Fruit fly (Drosophila melanogaster): ENCODE measurements around the gene fy.
A peak's percentile ranks its signal among the peaks of the same experiment; 100 is the strongest.

The fy gene

DNA sequence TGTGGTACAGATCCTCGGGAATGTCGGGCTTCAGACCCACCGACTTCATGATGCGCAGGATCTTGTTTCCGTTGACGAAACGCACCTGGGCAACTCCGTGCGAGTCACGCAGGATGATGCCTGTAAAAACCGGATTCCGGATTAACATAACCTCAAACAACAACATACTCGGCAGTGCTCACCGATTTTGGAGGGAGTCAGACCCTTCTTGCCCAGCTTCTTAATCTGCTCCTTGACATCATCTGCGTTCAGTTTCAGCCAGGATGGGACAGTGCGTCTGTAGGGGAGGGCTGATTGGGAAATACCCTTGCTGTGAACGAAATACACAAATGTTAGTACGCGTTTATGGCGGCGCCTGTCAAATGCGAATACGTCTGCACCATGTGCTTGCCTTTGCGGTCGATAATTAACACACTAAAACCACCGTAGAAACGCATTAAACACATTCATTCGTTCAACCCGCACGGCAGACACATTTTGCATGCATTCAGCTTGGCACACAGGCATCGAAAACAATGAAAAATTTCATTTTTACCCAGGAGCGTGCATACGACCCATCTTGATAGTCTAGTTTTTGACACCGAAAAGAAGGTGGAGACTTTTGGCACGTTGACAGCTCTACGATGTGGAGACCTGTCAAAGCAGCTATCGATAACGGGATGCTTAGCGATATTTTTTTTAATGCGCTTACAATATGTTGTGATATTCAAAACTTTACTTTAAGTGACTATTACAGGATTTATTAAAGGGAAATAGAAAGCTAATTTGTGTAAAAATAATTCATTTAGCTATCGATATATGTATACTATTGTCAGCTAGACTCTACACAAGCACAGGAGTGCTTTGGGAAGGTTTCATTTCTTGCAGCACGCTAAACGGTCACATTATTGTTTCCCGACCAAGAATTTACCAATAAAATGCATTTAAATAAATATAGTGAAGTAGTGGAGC lies 38.8 kb downstream of the fy start, which contains the start of the genes RpS13 and CSN8 (continued):
- TF ChIP-seq nerfin-2 (GFP tag; IDR thresholded peaks at IDR 0.05; ENCODE audit: partially characterized antibody), result peak; percentile 80
- TF ChIP-seq CG16813 (GFP tag; IDR thresholded peaks at IDR 0.05; ENCODE audit: partially characterized antibody), result peak; percentile 95
- TF ChIP-seq sens (GFP tag), result peak; percentile 82
- 0 out of 3 replicates have a peak, but pooled peaks have one; percentile 15 for TF ChIP-seq ci (GFP tag; IDR thresholded peaks at IDR 0.05)
- no peak for TF ChIP-seq CG6813 (GFP tag; optimal IDR thresholded peaks at IDR 0.05)
- TF ChIP-seq zen (tag; optimal IDR thresholded peaks at IDR 0.05), result peak; percentile 36
- TF ChIP-seq nmo (GFP tag; optimal IDR thresholded peaks at IDR 0.05), result peak; percentile 67
- no peak for TF ChIP-seq ems (GFP tag; optimal IDR thresholded peaks at IDR 0.05)
- TF ChIP-seq CTCF (GFP tag; optimal IDR thresholded peaks at IDR 0.05), result peak; percentile 7
- TF ChIP-seq CG1603 (tag; optimal IDR thresholded peaks at IDR 0.05), result peak; percentile 62
- TF ChIP-seq TFAM (GFP tag; optimal IDR thresholded peaks at IDR 0.05), result no peak
- peak; percentile 92 for TF ChIP-seq YL-1 (GFP tag; optimal IDR thresholded peaks at IDR 0.05)
- peak; percentile 56 for TF ChIP-seq Hmr (GFP tag; optimal IDR thresholded peaks at IDR 0.05)
- peak; percentile 54; the same call in 1 of the 2 replicates for TF ChIP-seq CG31441 (GFP tag; IDR thresholded peaks at IDR 0.05)
- TF ChIP-seq dmrt11E (tag; optimal IDR thresholded peaks at IDR 0.05), result no peak
- peak; percentile 34 for TF ChIP-seq Dp (GFP tag; optimal IDR thresholded peaks at IDR 0.05)
- TF ChIP-seq NfI (GFP tag; optimal IDR thresholded peaks at IDR 0.05), result no peak
- TF ChIP-seq CG2116 (GFP tag; optimal IDR thresholded peaks at IDR 0.05), result peak; percentile 98
- peak; percentile 29 for TF ChIP-seq gro (GFP tag; optimal IDR thresholded peaks at IDR 0.05)
- TF ChIP-seq CG3281 (GFP tag; optimal IDR thresholded peaks at IDR 0.05), result peak; percentile 55
- TF ChIP-seq CHES-1-like (GFP tag; optimal IDR thresholded peaks at IDR 0.05), result peak; percentile 8
- TF ChIP-seq Deaf1 (tag; optimal IDR thresholded peaks at IDR 0.05), result no peak
- TF ChIP-seq Aef1 (GFP tag; IDR thresholded peaks at IDR 0.05), result no peak
- TF ChIP-seq gsb-n (tag; optimal IDR thresholded peaks at IDR 0.05), result no peak
- TF ChIP-seq mld (GFP tag; IDR thresholded peaks at IDR 0.05; ENCODE audit: partially characterized antibody), result peak; percentile 75; the same call in 2 of the 3 replicates
- TF ChIP-seq CG11504 (tag; optimal IDR thresholded peaks at IDR 0.05), result peak; percentile 44
- TF ChIP-seq sob (GFP tag; IDR thresholded peaks at IDR 0.05), result peak; percentile 54; the same call in 1 of the 2 replicates
- peak; percentile 38 for TF ChIP-seq CG13296 (GFP tag; optimal IDR thresholded peaks at IDR 0.05)
- peak; percentile 60 for TF ChIP-seq CG17829 (tag; optimal IDR thresholded peaks at IDR 0.05)
- peak; percentile 60 for TF ChIP-seq CG15514 (GFP tag; optimal IDR thresholded peaks at IDR 0.05)
- no peak for TF ChIP-seq zf30C (GFP tag; optimal IDR thresholded peaks at IDR 0.05)
- TF ChIP-seq kni (GFP tag; optimal IDR thresholded peaks at IDR 0.05), result peak; percentile 66
- TF ChIP-seq HLH4C (GFP tag; IDR thresholded peaks at IDR 0.05; ENCODE audit: partially characterized antibody), result peak; percentile 92
- peak; percentile 90 for TF ChIP-seq Bgb (GFP tag; IDR thresholded peaks at IDR 0.05; ENCODE audit: partially characterized antibody)
- peak; percentile 91 for TF ChIP-seq CG2129 (GFP tag; IDR thresholded peaks at IDR 0.05; ENCODE audit: partially characterized antibody)
- TF ChIP-seq exex (tag; optimal IDR thresholded peaks at IDR 0.05), result peak; percentile 10
- peak; percentile 95 for TF ChIP-seq Ets97D (GFP tag; optimal IDR thresholded peaks at IDR 0.05)
- no peak for TF ChIP-seq jing (GFP tag; optimal IDR thresholded peaks at IDR 0.05)
- TF ChIP-seq CG2889 (GFP tag; IDR thresholded peaks at IDR 0.05), result no peak
- peak; percentile 81 for TF ChIP-seq CG3995 (GFP tag; optimal IDR thresholded peaks at IDR 0.05)
- TF ChIP-seq nau (GFP tag; optimal IDR thresholded peaks at IDR 0.05), result peak; percentile 16
- 0 out of 2 replicates have a peak, but pooled peaks have one; percentile 7 for TF ChIP-seq CG3847 (GFP tag; IDR thresholded peaks at IDR 0.05)
- peak; percentile 29 for TF ChIP-seq gem (tag; optimal IDR thresholded peaks at IDR 0.05)
- peak; percentile 20 for TF ChIP-seq CG10979 (tag; optimal IDR thresholded peaks at IDR 0.05)
- TF ChIP-seq CG17802 (tag; optimal IDR thresholded peaks at IDR 0.05), result no peak
- TF ChIP-seq CG10267 (tag; optimal IDR thresholded peaks at IDR 0.05), result peak; percentile 63
- TF ChIP-seq gcm (GFP tag; optimal IDR thresholded peaks at IDR 0.05), result peak; percentile 3
